Worm (Caenorhabditis elegans) whole organism, L1 larva: ENCODE measurements around the gene ZK813.6.

Source experiments
- F16B12.6 ChIP-seq: fragments of 150-350 bp; optimal IDR thresholded peaks from 2 replicates; lab custom pipeline; 2014; ENCODE audit warnings: missing biosample characterization, missing genetic modification characterization
- ces-1 ChIP-seq: fragments of 150-350 bp; optimal IDR thresholded peaks from 2 replicates; lab custom pipeline; 2014; ENCODE audit warnings: missing biosample characterization, missing genetic modification reagents, missing genetic modification characterization
- dpl-1 ChIP-seq, 3 experiments: fragments of 150-350 bp in 2 of 3; sonication (generic microtip) in 1 of 3; optimal IDR thresholded peaks; 2 replicates each; lab custom pipeline; 2014 to 2017; ENCODE audit warnings: missing biosample characterization in 3 of 3, missing genetic modification characterization in 3 of 3, missing genetic modification reagents in 3 of 3
- mdl-1 ChIP-seq, 2 experiments: fragments of 150-350 bp; optimal IDR thresholded peaks; 2 replicates each; lab custom pipeline; 2014 to 2017; ENCODE audit warnings: missing biosample characterization in 2 of 2, missing genetic modification characterization in 2 of 2, inconsistent platforms in 1 of 2
- mef-2 ChIP-seq: fragments of 150-350 bp; optimal IDR thresholded peaks from 2 replicates; lab custom pipeline; 2014; ENCODE audit warnings: missing biosample characterization, missing genetic modification characterization
- ztf-11 ChIP-seq, 2 experiments: sonication (generic microtip); optimal IDR thresholded peaks; 2 replicates each; lab custom pipeline; 2016 to 2017; ENCODE audit warnings: missing genetic modification characterization in 2 of 2, missing biosample characterization in 1 of 2, missing compliant biosample characterization in 1 of 2

DNA sequence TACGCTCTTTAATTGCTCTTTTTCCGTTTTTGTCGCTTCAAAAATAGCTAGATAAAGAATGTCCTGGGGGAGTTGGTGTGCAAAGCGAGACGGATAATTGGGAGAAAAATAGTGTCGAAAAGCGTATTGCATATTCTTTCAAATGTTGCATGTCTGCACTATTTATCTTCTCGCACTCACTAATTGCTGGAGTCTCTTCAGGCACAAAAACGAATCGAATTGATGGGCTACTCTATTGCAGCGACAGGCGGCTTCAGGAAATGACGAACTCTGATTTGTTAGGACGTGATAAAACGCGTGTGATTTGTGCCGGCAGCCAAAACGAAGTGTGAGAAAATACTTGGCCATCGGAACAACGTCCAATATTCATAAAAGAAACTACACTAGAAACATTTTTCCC lies 15.7 kb downstream of the ZK813.6 start:
- TF ChIP-seq ztf-11 (tag; optimal IDR thresholded peaks at IDR 0.05; lab: Kevin White, UChicago) (no peak), mef-2 (no peak), dpl-1 (GFP tag; optimal IDR thresholded peaks at IDR 0.05; lab: Kevin White, UChicago) (no peak), F16B12.6 (tag; lab: Kevin White, UChicago) (no peak), ces-1 (GFP tag; lab: Kevin White, UChicago) (no peak), mdl-1 (tag; optimal IDR thresholded peaks at IDR 0.05; lab: Kevin White, UChicago) (no peak)
